Fruit fly (Drosophila melanogaster) whole organism, embryonic: ENCODE data around the gene Cyp4d21.

ENCODE experiments used
- ATbp ChIP-seq: fragments of 200-800 bp; sonication (Bioruptor generic); optimal IDR thresholded peaks from 2 replicates; lab custom pipeline; 2017; ENCODE audit warnings: missing biosample characterization, mild to moderate bottlenecking, missing genetic modification characterization, missing genetic modification reagents
- Antp ChIP-seq: fragments of 200-800 bp; sonication (Bioruptor generic); optimal IDR thresholded peaks from 3 replicates; lab custom pipeline; 2016; ENCODE audit warnings: missing biosample characterization, missing genetic modification characterization
- Blimp-1 ChIP-seq: fragments of 200-800 bp; sonication (Bioruptor generic); optimal IDR thresholded peaks from 3 replicates; lab custom pipeline; 2018; ENCODE audit warnings: missing biosample characterization, missing genetic modification characterization, mild to moderate bottlenecking, moderate library complexity, missing genetic modification reagents
- CG11696 ChIP-seq: fragments of 200-800 bp; sonication (Bioruptor generic); IDR thresholded peaks from 2 replicates; pipeline ENCODE4 v1.3.6; 2022; ENCODE audit warnings: missing biosample characterization, missing genetic modification characterization
- CG11723 ChIP-seq: fragments of 200-800 bp; sonication (Bioruptor generic); optimal IDR thresholded peaks from 2 replicates; lab custom pipeline; 2017; ENCODE audit warnings: missing biosample characterization, mild to moderate bottlenecking, missing genetic modification characterization
- CG12155 ChIP-seq: fragments of 200-800 bp; sonication (Bioruptor generic); optimal IDR thresholded peaks from 3 replicates; lab custom pipeline; 2016; ENCODE audit warnings: missing biosample characterization, missing genetic modification characterization
- CG14710 ChIP-seq: fragments of 200-800 bp; sonication (Bioruptor generic); optimal IDR thresholded peaks from 3 replicates; lab custom pipeline; 2019; ENCODE audit warnings: missing biosample characterization, mild to moderate bottlenecking, missing genetic modification characterization, moderate library complexity
- CG15479 ChIP-seq: fragments of 200-800 bp; sonication (Bioruptor generic); optimal IDR thresholded peaks from 3 replicates; lab custom pipeline; 2019; ENCODE audit warnings: missing biosample characterization, mild to moderate bottlenecking, missing genetic modification characterization, moderate library complexity
- CG17359 ChIP-seq: fragments of 200-800 bp; sonication (Bioruptor generic); optimal IDR thresholded peaks from 3 replicates; lab custom pipeline; 2018; ENCODE audit warnings: missing biosample characterization, mild to moderate bottlenecking, missing genetic modification characterization, moderate library complexity
- CG18599 ChIP-seq: fragments of 200-800 bp; sonication (Bioruptor generic); optimal IDR thresholded peaks from 3 replicates; lab custom pipeline; 2017; ENCODE audit warnings: missing biosample characterization, missing genetic modification characterization, mild to moderate bottlenecking, moderate library complexity, missing genetic modification reagents
- CG4282 ChIP-seq: fragments of 200-800 bp; sonication (Bioruptor generic); optimal IDR thresholded peaks from 2 replicates; lab custom pipeline; 2016; ENCODE audit warnings: missing biosample characterization, missing genetic modification characterization
- CG6791 ChIP-seq: fragments of 200-800 bp; sonication (Bioruptor generic); IDR thresholded peaks from 3 replicates; pipeline ENCODE4 v1.3.6; 2022; ENCODE audit warnings: missing biosample characterization, missing genetic modification characterization; ENCODE audit not compliant: partially characterized antibody
- CG7271 ChIP-seq: fragments of 200-800 bp; sonication (Bioruptor generic); optimal IDR thresholded peaks from 2 replicates; lab custom pipeline; 2018; ENCODE audit warnings: missing biosample characterization, mild to moderate bottlenecking, missing genetic modification characterization, moderate library complexity
- CG7357 ChIP-seq: fragments of 200-800 bp; sonication (Bioruptor generic); IDR thresholded peaks from 3 replicates; pipeline ENCODE4 v1.3.6; 2022; ENCODE audit warnings: missing biosample characterization, missing genetic modification characterization
- CG7556 ChIP-seq: fragments of 200-800 bp; sonication (Bioruptor generic); optimal IDR thresholded peaks from 2 replicates; lab custom pipeline; 2017; ENCODE audit warnings: missing biosample characterization, mild to moderate bottlenecking, missing genetic modification characterization
- CG7987 ChIP-seq: fragments of 200-800 bp; sonication (Bioruptor generic); optimal IDR thresholded peaks from 2 replicates; lab custom pipeline; 2018; ENCODE audit warnings: missing biosample characterization, mild to moderate bottlenecking, missing genetic modification characterization, moderate library complexity
- CG8089 ChIP-seq: fragments of 200-800 bp; sonication (Bioruptor generic); optimal IDR thresholded peaks from 3 replicates; lab custom pipeline; 2016; ENCODE audit warnings: missing biosample characterization, missing genetic modification characterization
- CG9609 ChIP-seq: fragments of 200-800 bp; sonication (Bioruptor generic); optimal IDR thresholded peaks from 3 replicates; lab custom pipeline; 2016; ENCODE audit warnings: missing biosample characterization, missing genetic modification characterization
- CG9932 ChIP-seq: fragments of 200-800 bp; sonication (Bioruptor generic); IDR thresholded peaks from 2 replicates; pipeline ENCODE4 v1.3.6; 2022; ENCODE audit warnings: missing biosample characterization, missing genetic modification characterization
- CoRest ChIP-seq: fragments of 200-800 bp; sonication (Bioruptor generic); optimal IDR thresholded peaks from 3 replicates; lab custom pipeline; 2018; ENCODE audit warnings: missing biosample characterization, mild to moderate bottlenecking, missing genetic modification characterization, moderate library complexity
- D19A ChIP-seq: fragments of 200-800 bp; optimal IDR thresholded peaks from 3 replicates; lab custom pipeline; 2019; ENCODE audit warnings: missing biosample characterization, mild to moderate bottlenecking, missing genetic modification characterization, moderate library complexity
- D19B ChIP-seq: fragments of 200-800 bp; sonication (Bioruptor generic); optimal IDR thresholded peaks from 2 replicates; lab custom pipeline; 2017; ENCODE audit warnings: missing biosample characterization, mild to moderate bottlenecking, missing genetic modification characterization
- Dad ChIP-seq: fragments of 200-800 bp; sonication (Bioruptor generic); optimal IDR thresholded peaks from 3 replicates; lab custom pipeline; 2016; ENCODE audit warnings: missing biosample characterization, missing genetic modification characterization
- Fer1 ChIP-seq: fragments of 200-800 bp; sonication (Bioruptor generic); optimal IDR thresholded peaks from 2 replicates; lab custom pipeline; 2017; ENCODE audit warnings: missing biosample characterization, mild to moderate bottlenecking, missing genetic modification characterization
- HHEX ChIP-seq: fragments of 200-800 bp; sonication (Bioruptor generic); optimal IDR thresholded peaks from 3 replicates; lab custom pipeline; 2017; ENCODE audit warnings: missing biosample characterization, mild to moderate bottlenecking, missing genetic modification characterization, missing genetic modification reagents
- Hsf ChIP-seq: fragments of 200-800 bp; sonication (Bioruptor generic); optimal IDR thresholded peaks from 3 replicates; lab custom pipeline; 2016; ENCODE audit warnings: missing biosample characterization, missing genetic modification characterization
- TFAM ChIP-seq: fragments of 200-800 bp; sonication (Bioruptor generic); optimal IDR thresholded peaks from 2 replicates; lab custom pipeline; 2017; ENCODE audit warnings: missing biosample characterization, missing genetic modification characterization, inconsistent platforms
- Tbp ChIP-seq: fragments of >200 bp; optimal IDR thresholded peaks from 2 replicates; lab custom pipeline; 2018; ENCODE audit warnings: missing biosample characterization, missing genetic modification characterization
- Xbp1 ChIP-seq: fragments of 200-800 bp; sonication (Bioruptor generic); optimal IDR thresholded peaks from 3 replicates; lab custom pipeline; 2016; ENCODE audit warnings: missing biosample characterization, mild to moderate bottlenecking, missing genetic modification characterization
- ac ChIP-seq: fragments of 200-800 bp; sonication (Bioruptor generic); optimal IDR thresholded peaks from 3 replicates; lab custom pipeline; 2017; ENCODE audit warnings: missing biosample characterization, mild to moderate bottlenecking, missing genetic modification characterization
- amos ChIP-seq: fragments of 200-800 bp; sonication (Bioruptor generic); IDR thresholded peaks from 2 replicates; pipeline ENCODE4 v1.3.6; 2022; ENCODE audit warnings: missing biosample characterization, missing genetic modification characterization; ENCODE audit not compliant: partially characterized antibody
- cad ChIP-seq: fragments of >200 bp; optimal IDR thresholded peaks from 2 replicates; lab custom pipeline; 2017; ENCODE audit warnings: missing biosample characterization, missing genetic modification characterization
- chn ChIP-seq: fragments of 200-800 bp; sonication (Bioruptor generic); optimal IDR thresholded peaks from 2 replicates; lab custom pipeline; 2016; ENCODE audit warnings: missing biosample characterization, missing genetic modification characterization
- dati ChIP-seq: fragments of 200-800 bp; sonication (Bioruptor generic); IDR thresholded peaks from 2 replicates; pipeline ENCODE4 v1.3.6; 2022; ENCODE audit warnings: missing biosample characterization, missing genetic modification characterization
- dmrt99B ChIP-seq: fragments of 200-800 bp; sonication (Bioruptor generic); optimal IDR thresholded peaks from 2 replicates; lab custom pipeline; 2018; ENCODE audit warnings: missing biosample characterization, mild to moderate bottlenecking, missing genetic modification characterization, moderate library complexity
- eyg ChIP-seq: fragments of 200-800 bp; sonication (Bioruptor generic); optimal IDR thresholded peaks from 3 replicates; lab custom pipeline; 2016; ENCODE audit warnings: missing biosample characterization, missing genetic modification characterization
- fd3F ChIP-seq: fragments of 200-800 bp; sonication (Bioruptor generic); optimal IDR thresholded peaks from 2 replicates; lab custom pipeline; 2018; ENCODE audit warnings: missing biosample characterization, mild to moderate bottlenecking, missing genetic modification characterization, moderate library complexity
- gcm ChIP-seq: fragments of 200-800 bp; sonication (Bioruptor generic); optimal IDR thresholded peaks from 2 replicates; lab custom pipeline; 2019; ENCODE audit warnings: missing biosample characterization, mild to moderate bottlenecking, missing genetic modification characterization, moderate library complexity
- gsb-n ChIP-seq: fragments of 200-800 bp; sonication (Bioruptor generic); optimal IDR thresholded peaks from 3 replicates; lab custom pipeline; 2018; ENCODE audit warnings: missing biosample characterization, mild to moderate bottlenecking, missing genetic modification characterization
- kay ChIP-seq: fragments of 200-800 bp; sonication (Bioruptor generic); optimal IDR thresholded peaks from 2 replicates; lab custom pipeline; 2016; ENCODE audit warnings: missing biosample characterization, missing genetic modification characterization
- lbe ChIP-seq: fragments of 200-800 bp; sonication (Bioruptor generic); optimal IDR thresholded peaks from 2 replicates; lab custom pipeline; 2016; ENCODE audit warnings: missing biosample characterization, mild to moderate bottlenecking, missing genetic modification characterization
- lilli ChIP-seq: fragments of 200-800 bp; sonication (Bioruptor generic); optimal IDR thresholded peaks from 3 replicates; lab custom pipeline; 2016; ENCODE audit warnings: missing biosample characterization, missing genetic modification characterization
- pan ChIP-seq, 4 experiments: fragments of >200 bp in 3 of 4; fragments of 200-800 bp in 1 of 4; sonication (Bioruptor generic) in 1 of 4; optimal IDR thresholded peaks in 3 of 4; IDR thresholded peaks in 1 of 4; 2 replicates each; pipeline versions ENCODE4 v1.3.6 to Lab custom; 2017 to 2022; ENCODE audit warnings: missing biosample characterization in 2 of 4, missing genetic modification characterization in 2 of 4, mixed read lengths in 1 of 4
- sug ChIP-seq: fragments of 200-800 bp; optimal IDR thresholded peaks from 2 replicates; lab custom pipeline; 2019; ENCODE audit warnings: missing biosample characterization, mild to moderate bottlenecking, missing genetic modification characterization, moderate library complexity
- tin ChIP-seq: fragments of 200-800 bp; sonication (Bioruptor generic); optimal IDR thresholded peaks from 3 replicates; lab custom pipeline; 2016; ENCODE audit warnings: missing biosample characterization, missing genetic modification characterization
- tio ChIP-seq: fragments of 200-800 bp; sonication (Bioruptor generic); optimal IDR thresholded peaks from 2 replicates; lab custom pipeline; 2017; ENCODE audit warnings: missing biosample characterization, missing genetic modification characterization, inconsistent platforms
- tll ChIP-seq, 2 experiments: fragments of 200-800 bp in 1 of 2; fragments of >200 bp in 1 of 2; sonication (Bioruptor generic) in 1 of 2; optimal IDR thresholded peaks; 2 replicates each; lab custom pipeline; 2017 to 2019; ENCODE audit warnings: missing biosample characterization in 2 of 2, missing genetic modification characterization in 2 of 2, mild to moderate bottlenecking in 1 of 2, moderate library complexity in 1 of 2
- usp ChIP-seq: fragments of >200 bp; optimal IDR thresholded peaks from 2 replicates; lab custom pipeline; 2017; ENCODE audit warnings: missing biosample characterization, missing genetic modification characterization
- vfl ChIP-seq: fragments of 200-800 bp; sonication (Bioruptor generic); optimal IDR thresholded peaks from 2 replicates; lab custom pipeline; 2016; ENCODE audit warnings: missing biosample characterization, missing genetic modification characterization
- vvl ChIP-seq: fragments of 200-800 bp; sonication (Bioruptor generic); IDR thresholded peaks from 2 replicates; pipeline ENCODE4 v1.3.6; 2022; ENCODE audit warnings: missing biosample characterization, missing genetic modification characterization
- wor ChIP-seq: fragments of 200-800 bp; sonication (Bioruptor generic); IDR thresholded peaks from 2 replicates; pipeline ENCODE4 v1.3.6; 2022; ENCODE audit warnings: missing biosample characterization, missing genetic modification characterization

The Cyp4d21 gene

DNA sequence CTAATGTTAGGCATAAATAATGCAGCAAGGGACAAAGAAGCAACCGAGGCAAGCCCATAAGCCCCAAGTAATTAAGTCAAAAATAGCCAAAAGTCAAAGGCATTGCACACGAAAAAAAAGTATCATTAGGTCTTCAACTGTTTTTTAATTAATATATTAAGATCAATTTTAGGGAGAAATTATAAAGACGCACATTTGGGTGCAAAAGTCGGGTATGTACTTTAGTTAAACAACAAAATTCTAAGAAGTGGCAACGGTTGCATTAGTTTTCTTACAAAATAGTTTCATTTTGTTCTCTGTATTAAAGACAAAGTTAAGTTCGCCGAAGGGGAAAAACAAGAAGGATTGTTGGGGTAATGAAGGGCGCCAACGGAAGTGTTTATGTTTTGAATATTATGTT lies 38.8 kb upstream of the Cyp4d21 start (continued):
- peak; percentile 60 for TF ChIP-seq ATbp (GFP tag; lab: Kevin White, UChicago)
- TF ChIP-seq CG15479 (GFP tag; lab: Kevin White, UChicago) = no peak
- no peak for TF ChIP-seq CG4282 (GFP tag; lab: Kevin White, UChicago)
- TF ChIP-seq eyg = no peak
- TF ChIP-seq cad (GFP tag; lab: Kevin White, UChicago) = no peak
- TF ChIP-seq chn (GFP tag; lab: Kevin White, UChicago) = no peak
- TF ChIP-seq tio = peak; percentile 31
- no peak for TF ChIP-seq Fer1 (GFP tag; lab: Kevin White, UChicago)
- TF ChIP-seq CG11723 = no peak
- TF ChIP-seq dati = no peak
- TF ChIP-seq CG9609 = no peak
- no peak for TF ChIP-seq CG7987 (GFP tag; lab: Kevin White, UChicago)
- no peak for TF ChIP-seq Dad
- no peak for TF ChIP-seq CG12155 (GFP tag; lab: Kevin White, UChicago)
- peak; percentile 50 for TF ChIP-seq gsb-n (tag; lab: Kevin White, UChicago)
- TF ChIP-seq vfl (GFP tag; lab: Kevin White, UChicago) = no peak
- TF ChIP-seq ac (GFP tag; lab: Kevin White, UChicago) = no peak
- peak; percentile 17 for TF ChIP-seq Hsf (GFP tag; lab: Kevin White, UChicago)
- no peak for TF ChIP-seq CG18599
- no peak for TF ChIP-seq HHEX
- no peak for TF ChIP-seq gcm
- peak; percentile 42; the same call in 1 of the 2 replicates for TF ChIP-seq vvl (GFP tag; lab: Robert Waterston, UW)
- no peak for TF ChIP-seq TFAM (GFP tag; lab: Kevin White, UChicago)
- TF ChIP-seq CoRest (tag; lab: Kevin White, UChicago) = peak; percentile 43
- no peak for TF ChIP-seq sug (tag; lab: Kevin White, UChicago)
- peak; percentile 25 for TF ChIP-seq tin (GFP tag; lab: Kevin White, UChicago)
- TF ChIP-seq lilli (GFP tag; lab: Kevin White, UChicago) = no peak
- TF ChIP-seq CG9932 (GFP tag; lab: Robert Waterston, UW) = no peak
- no peak for TF ChIP-seq CG8089
- TF ChIP-seq D19B (GFP tag; lab: Kevin White, UChicago) = no peak
- peak; percentile 42 for TF ChIP-seq CG17359
- no peak for TF ChIP-seq CG7357 (GFP tag; lab: Robert Waterston, UW)
- no peak for TF ChIP-seq CG7271 (tag; lab: Kevin White, UChicago)
- TF ChIP-seq CG11696 = no peak
- no peak for TF ChIP-seq fd3F (GFP tag; lab: Kevin White, UChicago)
- peak; percentile 57; the same call in 1 of the 2 replicates for TF ChIP-seq wor
- no peak for TF ChIP-seq CG6791 (GFP tag; lab: Robert Waterston, UW)
- TF ChIP-seq dmrt99B (tag; lab: Kevin White, UChicago) = peak; percentile 54
- TF ChIP-seq lbe (GFP tag; lab: Kevin White, UChicago) = no peak
- peak; percentile 20 for TF ChIP-seq Xbp1 (GFP tag; lab: Kevin White, UChicago)
- no peak for TF ChIP-seq kay (GFP tag; lab: Kevin White, UChicago)
- peak; percentile 29 for TF ChIP-seq CG7556 (GFP tag; lab: Kevin White, UChicago)
- TF ChIP-seq pan (optimal IDR thresholded peaks at IDR 0.05; lab: Kevin White, UChicago) = no peak
- no peak for TF ChIP-seq pan (GFP tag; optimal IDR thresholded peaks at IDR 0.05 in 1 of 2, IDR thresholded peaks at IDR 0.05 in 1 of 2)
- no peak for TF ChIP-seq Tbp (GFP tag; lab: Kevin White, UChicago)
- TF ChIP-seq CG14710 (tag; lab: Kevin White, UChicago) = peak; percentile 41
- no peak for TF ChIP-seq Antp
- peak; percentile 31 for TF ChIP-seq D19A (tag; lab: Kevin White, UChicago)
- TF ChIP-seq usp (GFP tag; lab: Kevin White, UChicago) = no peak
- TF ChIP-seq Blimp-1 (GFP tag; lab: Kevin White, UChicago) = peak; percentile 61
- no peak for TF ChIP-seq tll (GFP tag; optimal IDR thresholded peaks at IDR 0.05; lab: Kevin White, UChicago)
- TF ChIP-seq amos (GFP tag; lab: Robert Waterston, UW) = no peak
